Worm (Caenorhabditis elegans) whole organism, young adult: ENCODE data around the gene ephx-1.

Experiments used
- F49E8.2 ChIP-seq: sonication (generic microtip); optimal IDR thresholded peaks from 3 replicates; lab custom pipeline; 2017; ENCODE audit warnings: missing genetic modification characterization, mild to moderate bottlenecking, missing compliant biosample characterization, antibody characterized with exemption, moderate library complexity; ENCODE audit not compliant: insufficient read depth
- F57C9.4 ChIP-seq: sonication (generic microtip); optimal IDR thresholded peaks from 2 replicates; lab custom pipeline; 2017; ENCODE audit warnings: mild to moderate bottlenecking, missing genetic modification characterization, missing compliant biosample characterization
- dpl-1 ChIP-seq: fragments of 150-350 bp; optimal IDR thresholded peaks from 2 replicates; lab custom pipeline; 2014; ENCODE audit warnings: missing biosample characterization, missing genetic modification reagents, missing genetic modification characterization
- ets-4 ChIP-seq: fragments of 200-800 bp; sonication (Bioruptor generic); optimal IDR thresholded peaks from 2 replicates; lab custom pipeline; 2018; ENCODE audit warnings: mild to moderate bottlenecking, missing genetic modification characterization, missing compliant biosample characterization
- snpc-4 ChIP-seq, 5 experiments: fragments of 150-350 bp in 1 of 5; sonication (generic microtip) in 4 of 5; optimal IDR thresholded peaks; 2 replicates each; lab custom pipeline; 2014 to 2018; ENCODE audit warnings: missing genetic modification characterization in 5 of 5, missing biosample characterization in 3 of 5, antibody characterized with exemption in 2 of 5, mild to moderate bottlenecking in 2 of 5, missing compliant biosample characterization in 2 of 5, missing genotype in 2 of 5, moderate library complexity in 2 of 5, missing genetic modification reagents in 1 of 5

ce11 chrII:3968070-3968469, 36.6 kb upstream of the ephx-1 start:
- no peak for TF ChIP-seq F49E8.2
- no peak for TF ChIP-seq dpl-1
- TF ChIP-seq snpc-4 (GFP tag; optimal IDR thresholded peaks at IDR 0.05; lab: Kevin White, UChicago), result no peak
- TF ChIP-seq snpc-4 (tag; optimal IDR thresholded peaks at IDR 0.05; lab: Kevin White, UChicago), result no peak
- no peak for TF ChIP-seq F57C9.4 (tag; lab: Kevin White, UChicago)
- TF ChIP-seq ets-4, result no peak
